Worm (Caenorhabditis elegans) whole organism, young adult: ENCODE measurements around the gene T24C12.4.

Experiments
- B0261.1 ChIP-seq: sonication (generic microtip); optimal IDR thresholded peaks from 2 replicates; lab custom pipeline; 2016; ENCODE audit warnings: mild to moderate bottlenecking, missing genetic modification characterization, moderate library complexity, missing compliant biosample characterization
- C06A6.2 ChIP-seq: fragments of 200-800 bp; sonication (Bioruptor generic); conservative IDR thresholded peaks from 2 replicates; pipeline ENCODE4 v1.3.6; 2022; ENCODE audit warnings: missing genetic modification characterization, missing compliant biosample characterization
- C17E4.6 ChIP-seq: fragments of 200-800 bp; sonication (Bioruptor generic); IDR thresholded peaks from 2 replicates; pipeline ENCODE4 v1.3.6; 2022; ENCODE audit warnings: missing genetic modification reagents, missing genetic modification characterization, missing compliant biosample characterization
- F10E7.11 ChIP-seq: sonication (generic microtip); optimal IDR thresholded peaks from 2 replicates; lab custom pipeline; 2017; ENCODE audit warnings: mild to moderate bottlenecking, missing genetic modification characterization, moderate library complexity, missing compliant biosample characterization
- F37B4.10 ChIP-seq: fragments of 200-800 bp; sonication (Bioruptor generic); IDR thresholded peaks from 2 replicates; pipeline ENCODE4 v1.3.6; 2022; ENCODE audit warnings: missing genetic modification characterization, missing compliant biosample characterization
- F52B5.7 ChIP-seq: sonication (generic microtip); optimal IDR thresholded peaks from 2 replicates; lab custom pipeline; 2016; ENCODE audit warnings: mild to moderate bottlenecking, missing genetic modification characterization, missing compliant biosample characterization
- F57A8.1 ChIP-seq: fragments of 200-800 bp; sonication (Bioruptor generic); optimal IDR thresholded peaks from 2 replicates; lab custom pipeline; 2018; ENCODE audit warnings: mild to moderate bottlenecking, missing genetic modification characterization, moderate library complexity, missing compliant biosample characterization
- Y53G8AR.9 ChIP-seq: fragments of 200-800 bp; sonication (Bioruptor generic); conservative IDR thresholded peaks from 2 replicates; pipeline ENCODE4 v1.3.6; 2022; ENCODE audit warnings: missing genetic modification reagents, missing genetic modification characterization, missing compliant biosample characterization
- Y56A3A.18 ChIP-seq: fragments of 200-800 bp; sonication (Bioruptor generic); IDR thresholded peaks from 2 replicates; pipeline ENCODE4 v1.3.6; 2022; ENCODE audit warnings: missing genetic modification reagents, missing genetic modification characterization, missing compliant biosample characterization
- Y95B8A.8 ChIP-seq: fragments of 200-800 bp; sonication (Bioruptor generic); IDR thresholded peaks from 2 replicates; pipeline ENCODE4 v1.3.6; 2022; ENCODE audit warnings: missing genetic modification reagents, missing genetic modification characterization, missing compliant biosample characterization
- ZK185.1 ChIP-seq: sonication (generic microtip); optimal IDR thresholded peaks from 2 replicates; lab custom pipeline; 2016; ENCODE audit warnings: mild to moderate bottlenecking, missing genetic modification characterization, missing compliant biosample characterization; ENCODE audit not compliant: poor library complexity, severe bottlenecking
- akir-1 ChIP-seq: fragments of 200-800 bp; sonication (Bioruptor generic); optimal IDR thresholded peaks from 2 replicates; lab custom pipeline; 2018; ENCODE audit warnings: mild to moderate bottlenecking, missing genetic modification characterization, moderate library complexity, missing compliant biosample characterization
- attf-6 ChIP-seq: fragments of 200-800 bp; sonication (Bioruptor generic); IDR thresholded peaks from 2 replicates; pipeline ENCODE4 v1.3.6; 2022; ENCODE audit warnings: missing genetic modification reagents, missing genetic modification characterization, missing compliant biosample characterization
- bed-2 ChIP-seq: fragments of 200-800 bp; sonication (Bioruptor generic); IDR thresholded peaks from 2 replicates; pipeline ENCODE4 v1.3.6; 2022; ENCODE audit warnings: missing genetic modification reagents, missing genetic modification characterization, missing compliant biosample characterization
- cebp-1 ChIP-seq, 2 experiments: fragments of 200-800 bp in 1 of 2; sonication (Bioruptor generic) in 1 of 2; sonication (generic microtip) in 1 of 2; IDR thresholded peaks in 1 of 2; optimal IDR thresholded peaks in 1 of 2; 2 replicates each; pipeline versions ENCODE4 v1.3.6 to Lab custom; 2017 to 2022; ENCODE audit warnings: missing compliant biosample characterization in 2 of 2, missing genetic modification characterization in 2 of 2, mild to moderate bottlenecking in 1 of 2, missing genetic modification reagents in 1 of 2, moderate library complexity in 1 of 2
- cebp-2 ChIP-seq: fragments of 200-800 bp; sonication (Bioruptor generic); IDR thresholded peaks from 2 replicates; pipeline ENCODE4 v1.3.6; 2022; ENCODE audit warnings: missing genetic modification characterization, missing compliant biosample characterization
- ceh-100 ChIP-seq: fragments of 200-800 bp; sonication (Bioruptor generic); IDR thresholded peaks from 2 replicates; pipeline ENCODE4 v1.3.6; 2022; ENCODE audit warnings: missing genetic modification reagents, missing genetic modification characterization, missing compliant biosample characterization
- ceh-58 ChIP-seq: fragments of 200-800 bp; sonication (Bioruptor generic); IDR thresholded peaks from 2 replicates; pipeline ENCODE4 v1.3.6; 2022; ENCODE audit warnings: missing genetic modification characterization, missing compliant biosample characterization
- ceh-79 ChIP-seq: sonication (generic microtip); optimal IDR thresholded peaks from 2 replicates; lab custom pipeline; 2017; ENCODE audit warnings: mild to moderate bottlenecking, missing genetic modification characterization, missing compliant biosample characterization
- chd-7 ChIP-seq: sonication (generic microtip); optimal IDR thresholded peaks from 2 replicates; lab custom pipeline; 2016; ENCODE audit warnings: mild to moderate bottlenecking, missing genetic modification characterization, moderate library complexity, missing compliant biosample characterization
- dpff-1 ChIP-seq: sonication (generic microtip); optimal IDR thresholded peaks from 2 replicates; lab custom pipeline; 2017; ENCODE audit warnings: mild to moderate bottlenecking, missing genetic modification characterization, missing compliant biosample characterization
- efl-1 ChIP-seq: fragments of 150-350 bp; optimal IDR thresholded peaks from 2 replicates; lab custom pipeline; 2014; ENCODE audit warnings: missing biosample characterization, missing genetic modification reagents, missing genetic modification characterization
- hmg-20 ChIP-seq: fragments of 200-800 bp; sonication (Bioruptor generic); IDR thresholded peaks from 2 replicates; pipeline ENCODE4 v1.3.6; 2022; ENCODE audit warnings: missing genetic modification reagents, missing genetic modification characterization, missing compliant biosample characterization
- lin-54 ChIP-seq: fragments of 200-800 bp; sonication (Bioruptor generic); optimal IDR thresholded peaks from 2 replicates; lab custom pipeline; 2018; ENCODE audit warnings: mild to moderate bottlenecking, missing genetic modification characterization, missing compliant biosample characterization
- lsl-1 ChIP-seq: fragments of 200-800 bp; sonication (Bioruptor generic); optimal IDR thresholded peaks from 2 replicates; lab custom pipeline; 2018; ENCODE audit warnings: mild to moderate bottlenecking, missing genetic modification characterization, moderate library complexity, missing compliant biosample characterization
- lsy-27 ChIP-seq: sonication (generic microtip); optimal IDR thresholded peaks from 2 replicates; lab custom pipeline; 2017; ENCODE audit warnings: missing genetic modification characterization, mild to moderate bottlenecking, missing compliant biosample characterization, antibody characterized with exemption, missing genotype, borderline replicate concordance; ENCODE audit not compliant: insufficient read depth
- madf-10 ChIP-seq: sonication (generic microtip); optimal IDR thresholded peaks from 2 replicates; lab custom pipeline; 2016; ENCODE audit warnings: mild to moderate bottlenecking, missing genetic modification characterization, missing compliant biosample characterization
- madf-3 ChIP-seq: fragments of 200-800 bp; sonication (Bioruptor generic); IDR thresholded peaks from 2 replicates; pipeline ENCODE4 v1.3.6; 2022; ENCODE audit warnings: missing genetic modification reagents, missing genetic modification characterization, missing compliant biosample characterization
- mes-4 ChIP-seq: sonication (generic microtip); optimal IDR thresholded peaks from 2 replicates; lab custom pipeline; 2016; ENCODE audit warnings: missing genotype, missing genetic modification characterization, missing compliant biosample characterization
- mxl-1 ChIP-seq: sonication (generic microtip); optimal IDR thresholded peaks from 2 replicates; lab custom pipeline; 2016; ENCODE audit warnings: missing genetic modification characterization, missing compliant biosample characterization
- nhr-120 ChIP-seq: fragments of 200-800 bp; sonication (Bioruptor generic); IDR thresholded peaks from 2 replicates; pipeline ENCODE4 v1.3.6; 2022; ENCODE audit warnings: missing genetic modification characterization, missing compliant biosample characterization
- nhr-80 ChIP-seq: sonication (generic microtip); optimal IDR thresholded peaks from 2 replicates; lab custom pipeline; 2016; ENCODE audit warnings: missing genetic modification characterization, missing compliant biosample characterization
- nhr-90 ChIP-seq: sonication (generic microtip); optimal IDR thresholded peaks from 2 replicates; lab custom pipeline; 2016; ENCODE audit warnings: missing genotype, mild to moderate bottlenecking, missing genetic modification characterization, missing compliant biosample characterization
- rcor-1 ChIP-seq: fragments of 200-800 bp; sonication (Bioruptor generic); IDR thresholded peaks from 2 replicates; pipeline ENCODE4 v1.3.6; 2022; ENCODE audit warnings: missing genetic modification reagents, missing genetic modification characterization, missing compliant biosample characterization
- sea-2 ChIP-seq: fragments of 200-800 bp; sonication (Bioruptor generic); IDR thresholded peaks from 2 replicates; pipeline ENCODE4 v1.3.6; 2022; ENCODE audit warnings: missing genetic modification characterization, missing compliant biosample characterization
- snpc-3.4 ChIP-seq: sonication (generic microtip); optimal IDR thresholded peaks from 2 replicates; lab custom pipeline; 2017; ENCODE audit warnings: missing genetic modification characterization, mild to moderate bottlenecking, missing compliant biosample characterization, antibody characterized with exemption, moderate library complexity, missing genotype, missing genetic modification reagents
- somi-1 ChIP-seq: fragments of 200-800 bp; sonication (Bioruptor generic); optimal IDR thresholded peaks from 2 replicates; lab custom pipeline; 2018; ENCODE audit warnings: mild to moderate bottlenecking, missing genetic modification characterization, missing compliant biosample characterization
- tbp1 ChIP-seq: fragments of 200-800 bp; sonication (Bioruptor generic); optimal IDR thresholded peaks from 2 replicates; lab custom pipeline; 2018; ENCODE audit warnings: mild to moderate bottlenecking, missing genetic modification characterization, missing compliant biosample characterization

The T24C12.4 gene

ce11 chrX:2210164-2210563 is 5.3 kb upstream of the T24C12.4 start:
- TF ChIP-seq hmg-20 (GFP tag; lab: Robert Waterston, UW) (no peak), madf-3 (0 out of 2 replicates have a peak, but pooled peaks have one; percentile 8)

- TF ChIP-seq Y53G8AR.9 (no peak), cebp-1 (GFP tag; IDR thresholded peaks at IDR 0.05; lab: Robert Waterston, UW) (no peak), cebp-1 (tag; optimal IDR thresholded peaks at IDR 0.05; lab: Kevin White, UChicago) (no peak), B0261.1 (tag; lab: Kevin White, UChicago) (no peak), chd-7 (tag; lab: Kevin White, UChicago) (no peak), nhr-120 (GFP tag; lab: Robert Waterston, UW) (no peak), tbp1 (GFP tag; lab: Kevin White, UChicago) (no peak), ceh-58 (GFP tag; lab: Robert Waterston, UW) (no peak), sea-2 (GFP tag; lab: Robert Waterston, UW) (no peak), Y56A3A.18 (GFP tag; lab: Robert Waterston, UW) (no peak), dpff-1 (tag; lab: Kevin White, UChicago) (no peak), lsy-27 (tag; lab: Kevin White, UChicago) (no peak), lsl-1 (GFP tag; lab: Kevin White, UChicago) (no peak), F52B5.7 (tag; lab: Kevin White, UChicago) (no peak), snpc-3.4 (no peak), F57A8.1 (GFP tag; lab: Kevin White, UChicago) (no peak), madf-10 (tag; lab: Kevin White, UChicago) (no peak)
- TF ChIP-seq, all 124 proteins: peak for 0
Observed at ce11 chrX:2208391-2208790, 3.5 kb upstream of the T24C12.4 start.

- TF ChIP-seq nhr-80 (tag; lab: Kevin White, UChicago) (peak; percentile 79), rcor-1 (no peak), mxl-1 (tag; lab: Kevin White, UChicago) (no peak), lin-54 (no peak)
Observed at ce11 chrX:2203760-2204159, 1.1 kb downstream of the T24C12.4 start, which contains the start of gene T24C12.3. Gene T24C12.3, minus strand, starts transcription at chrX:2203893.

ce11 chrX:2199140-2199539 is 5.7 kb downstream of the T24C12.4 start, which contains the start of gene T24C12.1:
Gene T24C12.1, plus strand, starts transcription at chrX:2199440.
- no peak for TF ChIP-seq akir-1
- no peak for TF ChIP-seq C17E4.6 (GFP tag; lab: Robert Waterston, UW)
- no peak for TF ChIP-seq cebp-2
- TF ChIP-seq efl-1 (GFP tag; lab: Kevin White, UChicago), result no peak
- no peak for TF ChIP-seq C06A6.2 (GFP tag; lab: Robert Waterston, UW)
- no peak for TF ChIP-seq mes-4 (tag; lab: Kevin White, UChicago)
- no peak for TF ChIP-seq ZK185.1 (tag; lab: Kevin White, UChicago)
- TF ChIP-seq Y95B8A.8 (GFP tag; lab: Robert Waterston, UW), result no peak
- TF ChIP-seq bed-2, result no peak
- TF ChIP-seq nhr-90 (tag; lab: Kevin White, UChicago), result no peak
- no peak for TF ChIP-seq F37B4.10
- TF ChIP-seq attf-6 (GFP tag; lab: Robert Waterston, UW), result no peak
- TF ChIP-seq somi-1, result no peak
- TF ChIP-seq F10E7.11 (tag; lab: Kevin White, UChicago), result no peak
- no peak for TF ChIP-seq B0261.1 (tag; lab: Kevin White, UChicago)
- no peak for TF ChIP-seq ceh-100 (GFP tag; lab: Robert Waterston, UW)
- TF ChIP-seq ceh-79 (tag; lab: Kevin White, UChicago), result no peak
